Fruit fly (Drosophila melanogaster): Measurements from ENCODE around the gene CG13001.

dm6 chrX:16936689-16937088 is 6.0 kb downstream of the CG13001 start:
- no peak for TF ChIP-seq kay (GFP tag; ENCODE audit: borderline replicate concordance)
- TF ChIP-seq CG5204 (GFP tag; optimal IDR thresholded peaks at IDR 0.05): no peak
- TF ChIP-seq CG7045 (GFP tag; optimal IDR thresholded peaks at IDR 0.05): no peak
- TF ChIP-seq tj (GFP tag; optimal IDR thresholded peaks at IDR 0.05): no peak
- no peak for TF ChIP-seq CG7101 (tag; optimal IDR thresholded peaks at IDR 0.05)
- TF ChIP-seq CG14711 (tag; optimal IDR thresholded peaks at IDR 0.05): no peak
- no peak for TF ChIP-seq CG12768 (GFP tag; optimal IDR thresholded peaks at IDR 0.05)
- TF ChIP-seq toe (GFP tag; optimal IDR thresholded peaks at IDR 0.05): no peak
- no peak for TF ChIP-seq CG33017 (tag; optimal IDR thresholded peaks at IDR 0.05)
- TF ChIP-seq Clk (GFP tag; optimal IDR thresholded peaks at IDR 0.05): no peak
- no peak for TF ChIP-seq cnc (optimal IDR thresholded peaks at IDR 0.05)
- TF ChIP-seq cic (GFP tag; optimal IDR thresholded peaks at IDR 0.05): no peak

Measured in whole organism, adult.